Worm (Caenorhabditis elegans) whole organism, young adult: ENCODE data around the gene dhhc-14.

Experiments used
- F52B5.7 ChIP-seq: sonication (generic microtip); optimal IDR thresholded peaks from 2 replicates; lab custom pipeline; 2016; ENCODE audit warnings: mild to moderate bottlenecking, missing genetic modification characterization, missing compliant biosample characterization
- Y53F4B.3 ChIP-seq: fragments of 200-800 bp; sonication (Bioruptor generic); IDR thresholded peaks from 2 replicates; pipeline ENCODE4 v1.3.6; 2022; ENCODE audit warnings: missing genetic modification reagents, missing genetic modification characterization, missing compliant biosample characterization
- ama-1 ChIP-seq, 3 experiments: fragments of 150-350 bp in 1 of 3; sonication (generic microtip) in 2 of 3; optimal IDR thresholded peaks; 2 replicates each; lab custom pipeline; 2014 to 2018; ENCODE audit warnings: missing biosample characterization in 2 of 3, missing genetic modification characterization in 2 of 3, missing genetic modification reagents in 2 of 3
- egrh-3 ChIP-seq: fragments of 200-800 bp; sonication (Bioruptor generic); IDR thresholded peaks from 2 replicates; pipeline ENCODE4 v1.3.6; 2022; ENCODE audit warnings: missing genetic modification reagents, missing genetic modification characterization, missing compliant biosample characterization
- hsf-1 ChIP-seq: fragments of 200-800 bp; sonication (Bioruptor generic); IDR thresholded peaks from 2 replicates; pipeline ENCODE4 v1.3.6; 2022; ENCODE audit warnings: missing genetic modification reagents, missing genetic modification characterization, missing compliant biosample characterization
- lin-35 ChIP-seq, 3 experiments: fragments of 150-350 bp in 2 of 3; sonication (generic microtip) in 1 of 3; optimal IDR thresholded peaks; 2 replicates each; lab custom pipeline; 2014 to 2018; ENCODE audit warnings: missing biosample characterization in 3 of 3, missing genetic modification characterization in 3 of 3, missing genetic modification reagents in 3 of 3
- mcd-1 ChIP-seq: fragments of 200-800 bp; sonication (Bioruptor generic); IDR thresholded peaks from 2 replicates; pipeline ENCODE4 v1.3.6; 2022; ENCODE audit warnings: missing genetic modification reagents, missing genetic modification characterization, missing compliant biosample characterization
- pha-4 ChIP-seq: fragments of 150-350 bp; sonication (generic microtip); optimal IDR thresholded peaks from 2 replicates; lab custom pipeline; 2014; ENCODE audit warnings: missing biosample characterization, missing genetic modification reagents, missing genetic modification characterization
- snpc-3.4 ChIP-seq: sonication (generic microtip); optimal IDR thresholded peaks from 2 replicates; lab custom pipeline; 2017; ENCODE audit warnings: missing genetic modification characterization, mild to moderate bottlenecking, missing compliant biosample characterization, antibody characterized with exemption, moderate library complexity, missing genotype, missing genetic modification reagents
- ztf-22 ChIP-seq: fragments of 200-800 bp; sonication (Bioruptor generic); optimal IDR thresholded peaks from 2 replicates; lab custom pipeline; 2018; ENCODE audit warnings: mild to moderate bottlenecking, missing genetic modification characterization, moderate library complexity, missing compliant biosample characterization

DNA sequence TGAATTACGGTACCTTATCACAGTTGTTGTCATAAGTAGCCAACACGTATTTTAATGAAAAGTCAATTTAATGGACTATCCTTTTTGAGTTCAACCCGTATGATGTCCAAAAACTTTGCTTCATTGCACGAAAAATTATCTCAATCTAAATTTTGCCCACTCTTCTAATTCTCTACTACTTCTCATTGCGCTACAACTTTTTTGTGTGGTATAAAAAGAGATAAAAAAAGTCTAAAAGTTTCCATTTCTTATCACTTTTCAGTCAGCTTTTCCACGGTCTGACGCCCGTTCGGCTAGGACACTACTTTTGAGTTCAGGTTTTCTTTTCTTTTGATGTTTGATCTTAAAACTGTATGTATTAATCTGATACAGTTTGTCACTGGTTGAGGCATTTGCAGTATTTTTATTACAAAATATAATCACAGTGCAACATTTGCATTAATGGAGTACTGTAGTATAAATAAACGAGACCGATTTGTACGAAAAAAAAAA is 15.8 kb downstream of the dhhc-14 start:
- TF ChIP-seq egrh-3 (no peak), Y53F4B.3 (no peak), snpc-3.4 (no peak), ztf-22 (GFP tag; lab: Kevin White, UChicago) (no peak), lin-35 (GFP tag; optimal IDR thresholded peaks at IDR 0.05; lab: Kevin White, UChicago) (no peak), ama-1 (optimal IDR thresholded peaks at IDR 0.05; lab: Kevin White, UChicago) (no peak), ama-1 (GFP tag; optimal IDR thresholded peaks at IDR 0.05; lab: Kevin White, UChicago) (no peak), mcd-1 (GFP tag; lab: Robert Waterston, UW) (no peak), F52B5.7 (tag; lab: Kevin White, UChicago) (no peak), hsf-1 (no peak), pha-4 (tag; lab: Kevin White, UChicago) (no peak)
